Worm (Caenorhabditis elegans) whole organism, young adult: ENCODE results near the gene Y10G11A.1.

ENCODE experiments used
- B0035.1 ChIP-seq: sonication (generic microtip); optimal IDR thresholded peaks from 2 replicates; lab custom pipeline; 2016; ENCODE audit warnings: missing genetic modification characterization, mild to moderate bottlenecking, missing compliant biosample characterization, missing genotype, missing genetic modification reagents
- B0261.1 ChIP-seq: sonication (generic microtip); optimal IDR thresholded peaks from 2 replicates; lab custom pipeline; 2016; ENCODE audit warnings: mild to moderate bottlenecking, missing genetic modification characterization, moderate library complexity, missing compliant biosample characterization
- C17E4.6 ChIP-seq: fragments of 200-800 bp; sonication (Bioruptor generic); IDR thresholded peaks from 2 replicates; pipeline ENCODE4 v1.3.6; 2022; ENCODE audit warnings: missing genetic modification reagents, missing genetic modification characterization, missing compliant biosample characterization
- D2030.7 ChIP-seq: fragments of 200-800 bp; sonication (Bioruptor generic); IDR thresholded peaks from 2 replicates; pipeline ENCODE4 v1.3.6; 2022; ENCODE audit warnings: missing genetic modification reagents, missing genetic modification characterization, missing compliant biosample characterization
- F10E7.11 ChIP-seq: sonication (generic microtip); optimal IDR thresholded peaks from 2 replicates; lab custom pipeline; 2017; ENCODE audit warnings: mild to moderate bottlenecking, missing genetic modification characterization, moderate library complexity, missing compliant biosample characterization
- F22D6.2 ChIP-seq: sonication (generic microtip); optimal IDR thresholded peaks from 2 replicates; lab custom pipeline; 2016; ENCODE audit warnings: mild to moderate bottlenecking, missing genetic modification characterization, missing compliant biosample characterization
- F23B12.7 ChIP-seq: sonication (generic microtip); optimal IDR thresholded peaks from 2 replicates; lab custom pipeline; 2017; ENCODE audit warnings: missing genetic modification characterization, mild to moderate bottlenecking, missing compliant biosample characterization, antibody characterized with exemption, moderate library complexity; ENCODE audit not compliant: insufficient read depth
- F49E8.2 ChIP-seq: sonication (generic microtip); optimal IDR thresholded peaks from 3 replicates; lab custom pipeline; 2017; ENCODE audit warnings: missing genetic modification characterization, mild to moderate bottlenecking, missing compliant biosample characterization, antibody characterized with exemption, moderate library complexity; ENCODE audit not compliant: insufficient read depth
- F57C9.4 ChIP-seq: sonication (generic microtip); optimal IDR thresholded peaks from 2 replicates; lab custom pipeline; 2017; ENCODE audit warnings: mild to moderate bottlenecking, missing genetic modification characterization, missing compliant biosample characterization
- K12H6.12 ChIP-seq: fragments of 200-800 bp; sonication (Bioruptor generic); optimal IDR thresholded peaks from 2 replicates; lab custom pipeline; 2018; ENCODE audit warnings: mild to moderate bottlenecking, missing genetic modification characterization, missing compliant biosample characterization
- Y67H2A.10 ChIP-seq: fragments of 200-800 bp; sonication (Bioruptor generic); conservative IDR thresholded peaks from 2 replicates; pipeline ENCODE4 v1.3.6; 2022; ENCODE audit warnings: missing genetic modification reagents, missing genetic modification characterization, missing compliant biosample characterization
- attf-5 ChIP-seq: fragments of 200-800 bp; sonication (Bioruptor generic); optimal IDR thresholded peaks from 2 replicates; lab custom pipeline; 2018; ENCODE audit warnings: mild to moderate bottlenecking, missing genetic modification characterization, missing compliant biosample characterization
- bed-1 ChIP-seq: fragments of 200-800 bp; sonication (Bioruptor generic); IDR thresholded peaks from 2 replicates; pipeline ENCODE4 v1.3.6; 2022; ENCODE audit warnings: missing genetic modification reagents, missing genetic modification characterization, missing compliant biosample characterization
- ceh-100 ChIP-seq: fragments of 200-800 bp; sonication (Bioruptor generic); IDR thresholded peaks from 2 replicates; pipeline ENCODE4 v1.3.6; 2022; ENCODE audit warnings: missing genetic modification reagents, missing genetic modification characterization, missing compliant biosample characterization
- ceh-27 ChIP-seq: fragments of 200-800 bp; sonication (Bioruptor generic); optimal IDR thresholded peaks from 2 replicates; lab custom pipeline; 2018; ENCODE audit warnings: mild to moderate bottlenecking, missing genetic modification characterization, moderate library complexity, missing compliant biosample characterization
- ceh-40 ChIP-seq: fragments of 200-800 bp; sonication (Bioruptor generic); IDR thresholded peaks from 2 replicates; pipeline ENCODE4 v1.3.6; 2022; ENCODE audit warnings: missing genetic modification characterization, missing compliant biosample characterization
- ceh-79 ChIP-seq: sonication (generic microtip); optimal IDR thresholded peaks from 2 replicates; lab custom pipeline; 2017; ENCODE audit warnings: mild to moderate bottlenecking, missing genetic modification characterization, missing compliant biosample characterization
- ceh-91 ChIP-seq: fragments of 200-800 bp; sonication (Bioruptor generic); IDR thresholded peaks from 2 replicates; pipeline ENCODE4 v1.3.6; 2022; ENCODE audit warnings: missing genetic modification reagents, missing genetic modification characterization, missing compliant biosample characterization
- chd-7 ChIP-seq: sonication (generic microtip); optimal IDR thresholded peaks from 2 replicates; lab custom pipeline; 2016; ENCODE audit warnings: mild to moderate bottlenecking, missing genetic modification characterization, moderate library complexity, missing compliant biosample characterization
- die-1 ChIP-seq: sonication (generic microtip); optimal IDR thresholded peaks from 2 replicates; lab custom pipeline; 2016; ENCODE audit warnings: missing genotype, mild to moderate bottlenecking, missing genetic modification characterization, missing compliant biosample characterization
- dox-1 ChIP-seq: fragments of 200-800 bp; sonication (Bioruptor generic); IDR thresholded peaks from 2 replicates; pipeline ENCODE4 v1.3.6; 2022; ENCODE audit warnings: missing genetic modification reagents, missing genetic modification characterization, missing compliant biosample characterization
- dpl-1 ChIP-seq: fragments of 150-350 bp; optimal IDR thresholded peaks from 2 replicates; lab custom pipeline; 2014; ENCODE audit warnings: missing biosample characterization, missing genetic modification reagents, missing genetic modification characterization
- ekl-4 ChIP-seq: fragments of 200-800 bp; sonication (Bioruptor generic); IDR thresholded peaks from 2 replicates; pipeline ENCODE4 v1.3.6; 2022; ENCODE audit warnings: missing genetic modification reagents, missing genetic modification characterization, missing compliant biosample characterization
- ets-4 ChIP-seq: fragments of 200-800 bp; sonication (Bioruptor generic); optimal IDR thresholded peaks from 2 replicates; lab custom pipeline; 2018; ENCODE audit warnings: mild to moderate bottlenecking, missing genetic modification characterization, missing compliant biosample characterization
- hlh-12 ChIP-seq: sonication (generic microtip); optimal IDR thresholded peaks from 2 replicates; lab custom pipeline; 2016; ENCODE audit warnings: missing genetic modification characterization, missing compliant biosample characterization
- hlh-26 ChIP-seq: fragments of 200-800 bp; sonication (Bioruptor generic); conservative IDR thresholded peaks from 2 replicates; pipeline ENCODE4 v1.3.6; 2022; ENCODE audit warnings: missing genetic modification reagents, missing genetic modification characterization, missing compliant biosample characterization
- hmg-1.2 ChIP-seq: fragments of 200-800 bp; sonication (Bioruptor generic); IDR thresholded peaks from 2 replicates; pipeline ENCODE4 v1.3.6; 2022; ENCODE audit warnings: missing genetic modification reagents, missing genetic modification characterization, missing compliant biosample characterization
- lag-1 ChIP-seq: fragments of 200-800 bp; sonication (Bioruptor generic); IDR thresholded peaks from 2 replicates; pipeline ENCODE4 v1.3.6; 2022; ENCODE audit warnings: missing genetic modification reagents, missing genetic modification characterization, missing compliant biosample characterization
- lin-35 ChIP-seq, 3 experiments: fragments of 150-350 bp in 2 of 3; sonication (generic microtip) in 1 of 3; optimal IDR thresholded peaks; 2 replicates each; lab custom pipeline; 2014 to 2018; ENCODE audit warnings: missing biosample characterization in 3 of 3, missing genetic modification characterization in 3 of 3, missing genetic modification reagents in 3 of 3
- lin-40 ChIP-seq: sonication (generic microtip); optimal IDR thresholded peaks from 2 replicates; lab custom pipeline; 2016; ENCODE audit warnings: missing genetic modification characterization, mild to moderate bottlenecking, missing compliant biosample characterization, missing genotype, missing genetic modification reagents
- lsl-1 ChIP-seq: fragments of 200-800 bp; sonication (Bioruptor generic); optimal IDR thresholded peaks from 2 replicates; lab custom pipeline; 2018; ENCODE audit warnings: mild to moderate bottlenecking, missing genetic modification characterization, moderate library complexity, missing compliant biosample characterization
- madf-8 ChIP-seq: fragments of 200-800 bp; sonication (Bioruptor generic); conservative IDR thresholded peaks from 2 replicates; pipeline ENCODE4 v1.3.6; 2022; ENCODE audit warnings: missing genetic modification reagents, missing genetic modification characterization, missing compliant biosample characterization
- nhr-80 ChIP-seq: sonication (generic microtip); optimal IDR thresholded peaks from 2 replicates; lab custom pipeline; 2016; ENCODE audit warnings: missing genetic modification characterization, missing compliant biosample characterization
- rcor-1 ChIP-seq: fragments of 200-800 bp; sonication (Bioruptor generic); IDR thresholded peaks from 2 replicates; pipeline ENCODE4 v1.3.6; 2022; ENCODE audit warnings: missing genetic modification reagents, missing genetic modification characterization, missing compliant biosample characterization
- snpc-4 ChIP-seq, 5 experiments: fragments of 150-350 bp in 1 of 5; sonication (generic microtip) in 4 of 5; optimal IDR thresholded peaks; 2 replicates each; lab custom pipeline; 2014 to 2018; ENCODE audit warnings: missing genetic modification characterization in 5 of 5, missing biosample characterization in 3 of 5, antibody characterized with exemption in 2 of 5, mild to moderate bottlenecking in 2 of 5, missing compliant biosample characterization in 2 of 5, missing genotype in 2 of 5, moderate library complexity in 2 of 5, missing genetic modification reagents in 1 of 5
- sptf-2 ChIP-seq: fragments of 200-800 bp; sonication (Bioruptor generic); optimal IDR thresholded peaks from 2 replicates; lab custom pipeline; 2018; ENCODE audit warnings: mild to moderate bottlenecking, missing genetic modification characterization, missing compliant biosample characterization
- tbp1 ChIP-seq: fragments of 200-800 bp; sonication (Bioruptor generic); optimal IDR thresholded peaks from 2 replicates; lab custom pipeline; 2018; ENCODE audit warnings: mild to moderate bottlenecking, missing genetic modification characterization, missing compliant biosample characterization
- tbx-9 ChIP-seq: sonication (generic microtip); optimal IDR thresholded peaks from 2 replicates; lab custom pipeline; 2016; ENCODE audit warnings: borderline replicate concordance, missing genetic modification characterization, inconsistent platforms, missing compliant biosample characterization
- unc-62 ChIP-seq: fragments of 150-350 bp; optimal IDR thresholded peaks from 2 replicates; lab custom pipeline; 2014; ENCODE audit warnings: missing biosample characterization, missing genetic modification reagents, missing genetic modification characterization
- zfh-2 ChIP-seq: fragments of 200-800 bp; sonication (Bioruptor generic); conservative IDR thresholded peaks from 2 replicates; pipeline ENCODE4 v1.3.6; 2022; ENCODE audit warnings: missing genetic modification reagents, missing genetic modification characterization, missing compliant biosample characterization
- ztf-18 ChIP-seq: sonication (generic microtip); optimal IDR thresholded peaks from 2 replicates; lab custom pipeline; 2016; ENCODE audit warnings: missing genotype, mild to moderate bottlenecking, missing genetic modification characterization, missing compliant biosample characterization
- ztf-22 ChIP-seq: fragments of 200-800 bp; sonication (Bioruptor generic); optimal IDR thresholded peaks from 2 replicates; lab custom pipeline; 2018; ENCODE audit warnings: mild to moderate bottlenecking, missing genetic modification characterization, moderate library complexity, missing compliant biosample characterization
- ztf-25 ChIP-seq: fragments of 200-800 bp; sonication (Bioruptor generic); IDR thresholded peaks from 2 replicates; pipeline ENCODE4 v1.3.6; 2022; ENCODE audit warnings: missing genetic modification reagents, missing genetic modification characterization, missing compliant biosample characterization
- ztf-3 ChIP-seq: fragments of 200-800 bp; sonication (Bioruptor generic); optimal IDR thresholded peaks from 2 replicates; lab custom pipeline; 2018; ENCODE audit warnings: mild to moderate bottlenecking, missing genetic modification characterization, missing compliant biosample characterization
- ztf-6 ChIP-seq: fragments of 200-800 bp; sonication (Bioruptor generic); IDR thresholded peaks from 2 replicates; pipeline ENCODE4 v1.3.6; 2022; ENCODE audit warnings: missing genetic modification reagents, missing genetic modification characterization, missing compliant biosample characterization

Y10G11A.1 gene

ce11 chrIV:16396651-16397050 is 27.8 kb upstream of the Y10G11A.1 start:
- TF ChIP-seq unc-62, result peak; percentile 93
- no peak for TF ChIP-seq sptf-2 (GFP tag; lab: Kevin White, UChicago)
- TF ChIP-seq nhr-80 (tag; lab: Kevin White, UChicago), result no peak
- no peak for TF ChIP-seq ets-4
- no peak for TF ChIP-seq Y67H2A.10
- TF ChIP-seq lin-40 (tag; lab: Kevin White, UChicago), result no peak
- TF ChIP-seq F49E8.2, result no peak
- TF ChIP-seq hmg-1.2 (GFP tag; lab: Robert Waterston, UW), result no peak
- TF ChIP-seq hlh-26 (GFP tag; lab: Robert Waterston, UW), result no peak
- TF ChIP-seq, all 124 proteins: peak for 1

ce11 chrIV:16397845-16398607 is 26.4 kb upstream of the Y10G11A.1 start:
- TF ChIP-seq tbp1 (GFP tag; lab: Kevin White, UChicago), result peak; percentile 91
- TF ChIP-seq bed-1 (GFP tag; lab: Robert Waterston, UW), result no peak
- no peak for TF ChIP-seq ztf-6 (GFP tag; lab: Robert Waterston, UW)
- no peak for TF ChIP-seq lag-1 (GFP tag; lab: Robert Waterston, UW)
- TF ChIP-seq ztf-3, result no peak
- TF ChIP-seq ets-4, result no peak
- TF ChIP-seq tbx-9 (tag; lab: Kevin White, UChicago), result no peak
- peak; percentile 59 for TF ChIP-seq rcor-1 (GFP tag; lab: Robert Waterston, UW)
- no peak for TF ChIP-seq ekl-4 (GFP tag; lab: Robert Waterston, UW)
- peak; percentile 88 for TF ChIP-seq snpc-4 (GFP tag; optimal IDR thresholded peaks at IDR 0.05; lab: Kevin White, UChicago)
- TF ChIP-seq snpc-4 (tag; optimal IDR thresholded peaks at IDR 0.05; lab: Kevin White, UChicago), result peak; percentile 18 to 96 (median 91)
- TF ChIP-seq ceh-91 (GFP tag; lab: Robert Waterston, UW), result 0 out of 2 replicates have a peak, but pooled peaks have one; percentile 30
- TF ChIP-seq attf-5, result peak; percentile 44
- peak; percentile 75 for TF ChIP-seq D2030.7
- TF ChIP-seq die-1 (tag; lab: Kevin White, UChicago), result peak; percentile 85
- no peak for TF ChIP-seq nhr-80 (tag; lab: Kevin White, UChicago)
- peak; percentile 55; the same call in 1 of the 2 replicates for TF ChIP-seq ceh-100 (GFP tag; lab: Robert Waterston, UW)
- TF ChIP-seq hlh-12 (tag; lab: Kevin White, UChicago), result no peak
- TF ChIP-seq ztf-22 (GFP tag; lab: Kevin White, UChicago), result no peak
- TF ChIP-seq madf-8 (GFP tag; lab: Robert Waterston, UW), result no peak
- no peak for TF ChIP-seq K12H6.12 (tag; lab: Kevin White, UChicago)
- TF ChIP-seq ztf-25 (GFP tag; lab: Robert Waterston, UW), result peak; percentile 57; the same call in 1 of the 2 replicates
- TF ChIP-seq lin-35 (GFP tag; optimal IDR thresholded peaks at IDR 0.05; lab: Kevin White, UChicago), result peak in 1 of 3 experiments; percentile 43
- no peak for TF ChIP-seq ceh-40
- TF ChIP-seq F10E7.11 (tag; lab: Kevin White, UChicago), result no peak
- peak; percentile 43 for TF ChIP-seq ceh-27 (GFP tag; lab: Kevin White, UChicago)
- no peak for TF ChIP-seq F22D6.2 (tag; lab: Kevin White, UChicago)
- no peak for TF ChIP-seq dpl-1 (GFP tag; lab: Kevin White, UChicago)
- no peak for TF ChIP-seq B0035.1 (tag; lab: Kevin White, UChicago)
- peak; percentile 83 for TF ChIP-seq ztf-18
- no peak for TF ChIP-seq F57C9.4 (tag; lab: Kevin White, UChicago)
- peak; percentile 70 for TF ChIP-seq chd-7 (tag; lab: Kevin White, UChicago)
- TF ChIP-seq sptf-2 (GFP tag; lab: Kevin White, UChicago), result peak; percentile 67
- peak; percentile 31 for TF ChIP-seq lsl-1 (GFP tag; lab: Kevin White, UChicago)
- peak; percentile 35 for TF ChIP-seq F23B12.7 (tag; lab: Kevin White, UChicago)
- TF ChIP-seq C17E4.6, result no peak
- TF ChIP-seq ceh-79 (tag; lab: Kevin White, UChicago), result peak; percentile 32
- TF ChIP-seq dox-1, result no peak; the same call in 1 of the 2 replicates
- peak; percentile 81 for TF ChIP-seq B0261.1 (tag; lab: Kevin White, UChicago)
- no peak for TF ChIP-seq zfh-2 (GFP tag; lab: Robert Waterston, UW)
